Worm (Caenorhabditis elegans): Measurements from ENCODE around the gene F41G3.19.

The F41G3.19 gene

DNA sequence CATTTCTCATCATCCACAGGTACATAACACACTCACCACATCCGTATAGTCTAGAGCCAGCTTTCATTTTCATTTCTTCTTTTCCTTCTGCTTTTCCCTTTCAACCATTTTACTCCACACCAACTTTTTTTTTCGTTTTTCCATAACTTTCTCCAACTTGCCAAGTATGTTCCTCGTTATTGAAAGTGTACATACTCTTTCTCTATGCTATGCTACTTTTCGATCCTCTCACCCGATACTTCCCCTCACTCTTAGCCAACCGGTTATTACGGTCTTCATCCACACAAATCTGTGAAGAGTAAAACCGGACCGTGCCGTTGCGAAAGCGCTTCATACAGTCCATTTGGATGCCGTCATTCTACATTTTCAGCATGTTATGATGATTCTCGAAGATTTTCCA is 40.0 kb upstream of the F41G3.19 start, which contains the start of gene T13C2.2:
Gene T13C2.2 (plus strand): TSS at position 301 of the 400 bp plus-strand sequence.
- TF ChIP-seq gmeb-1 (tag; optimal IDR thresholded peaks at IDR 0.05): no peak
- TF ChIP-seq snpc-4 (tag; optimal IDR thresholded peaks at IDR 0.05): no peak
- TF ChIP-seq blmp-1 (tag; optimal IDR thresholded peaks at IDR 0.05; ENCODE audit: insufficient read depth): no peak
- TF ChIP-seq mbf-1 (tag; optimal IDR thresholded peaks at IDR 0.05): no peak
- TF ChIP-seq ZK546.5 (tag; optimal IDR thresholded peaks at IDR 0.05): no peak
- TF ChIP-seq sma-3 (GFP tag; optimal IDR thresholded peaks at IDR 0.05): no peak
- TF ChIP-seq mab-5 (tag; optimal IDR thresholded peaks at IDR 0.05): no peak
- no peak for TF ChIP-seq unc-62 (GFP tag; optimal IDR thresholded peaks at IDR 0.05)
- no peak for TF ChIP-seq ceh-82 (tag; optimal IDR thresholded peaks at IDR 0.05)
- no peak for TF ChIP-seq unc-39 (tag; optimal IDR thresholded peaks at IDR 0.05)
- no peak for TF ChIP-seq ztf-11 (tag; optimal IDR thresholded peaks at IDR 0.05)
- TF ChIP-seq elt-1 (tag; optimal IDR thresholded peaks at IDR 0.05): no peak
- no peak for TF ChIP-seq R02D3.7 (tag; optimal IDR thresholded peaks at IDR 0.05)
- no peak for TF ChIP-seq lin-39 (tag; optimal IDR thresholded peaks at IDR 0.05)

DNA sequence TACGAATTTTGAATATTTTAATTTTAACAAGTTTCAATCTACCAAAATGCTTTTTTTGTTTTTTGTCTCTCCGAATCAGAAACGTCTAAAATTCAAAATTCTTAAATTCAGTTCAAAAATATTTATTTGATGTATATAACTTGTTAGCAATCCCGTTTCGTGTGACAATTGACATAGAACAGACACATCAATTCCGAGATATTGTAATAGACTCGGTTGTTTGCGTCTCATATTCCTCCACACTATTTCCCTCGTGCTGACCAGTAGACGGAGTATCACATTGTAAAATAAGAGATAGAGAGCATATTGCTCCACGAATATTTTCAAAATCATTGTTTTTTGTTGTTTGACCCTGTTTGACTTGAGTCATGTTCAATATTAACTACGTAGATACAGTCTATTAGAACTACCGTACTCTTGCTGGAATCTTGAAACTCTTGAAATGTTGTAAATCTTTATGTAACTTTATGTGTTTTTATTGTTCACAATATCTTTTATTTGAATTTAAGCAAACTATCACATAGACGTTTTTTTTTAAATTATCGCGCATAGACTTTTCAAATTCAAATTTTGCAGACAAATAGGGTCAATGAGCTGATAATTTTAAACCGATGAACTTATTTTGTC is 36.9 kb upstream of the F41G3.19 start, which contains the start of gene T13C2.3:
Gene T13C2.3 (plus strand): TSS at position 577 of the 627 bp plus-strand sequence.
- no peak for TF ChIP-seq unc-62 (GFP tag; optimal IDR thresholded peaks at IDR 0.05)
- TF ChIP-seq ZK546.5 (tag; optimal IDR thresholded peaks at IDR 0.05): no peak
- TF ChIP-seq dmd-4 (tag; optimal IDR thresholded peaks at IDR 0.05): no peak
- no peak for TF ChIP-seq nhr-25 (tag; optimal IDR thresholded peaks at IDR 0.05)
- no peak for TF ChIP-seq peb-1 (tag; optimal IDR thresholded peaks at IDR 0.05)
- TF ChIP-seq C34F6.9 (tag; optimal IDR thresholded peaks at IDR 0.05): no peak
- no peak for TF ChIP-seq nhr-129 (tag; optimal IDR thresholded peaks at IDR 0.05)
- no peak for TF ChIP-seq zag-1 (tag; optimal IDR thresholded peaks at IDR 0.05)
- TF ChIP-seq ztf-1 (GFP tag; conservative IDR thresholded peaks at IDR 0.05): no peak
- no peak for TF ChIP-seq ama-1 (optimal IDR thresholded peaks at IDR 0.05)
- no peak for TF ChIP-seq ztf-11 (tag; optimal IDR thresholded peaks at IDR 0.05)
- no peak for TF ChIP-seq nhr-77 (tag; optimal IDR thresholded peaks at IDR 0.05)
- TF ChIP-seq gmeb-1 (tag; optimal IDR thresholded peaks at IDR 0.05): no peak
- no peak for TF ChIP-seq R02D3.7 (tag; optimal IDR thresholded peaks at IDR 0.05)
- no peak for TF ChIP-seq lsy-2 (tag; optimal IDR thresholded peaks at IDR 0.05)
- no peak for TF ChIP-seq blmp-1 (tag; optimal IDR thresholded peaks at IDR 0.05; ENCODE audit: insufficient read depth)

DNA sequence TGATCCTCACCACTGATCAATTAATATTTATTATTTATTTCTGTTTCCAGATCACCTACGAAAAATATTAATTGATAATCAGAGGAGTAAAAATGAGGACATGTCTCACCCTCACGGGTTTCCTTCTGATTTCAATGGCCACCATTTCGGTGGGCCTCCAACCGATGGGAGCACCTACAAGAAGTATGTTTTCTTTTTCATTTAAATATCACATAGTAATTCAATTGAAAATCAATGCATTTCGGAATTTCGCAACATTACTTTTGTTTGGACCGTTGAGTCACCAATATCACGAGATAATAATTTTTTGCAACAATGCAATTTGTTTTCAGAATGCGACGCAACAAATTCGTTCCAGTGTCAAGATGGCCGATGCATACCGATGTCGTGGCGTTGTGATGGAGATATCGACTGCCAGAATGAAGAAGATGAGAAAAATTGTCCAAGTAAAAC is 31.5 kb upstream of the F41G3.19 start, which contains the start of gene gldi-2:
Gene gldi-2 (plus strand): TSS at position 51 of the 453 bp plus-strand sequence.
- no peak for TF ChIP-seq nhr-11 (tag; optimal IDR thresholded peaks at IDR 0.05)
- TF ChIP-seq ZK546.5 (tag; optimal IDR thresholded peaks at IDR 0.05): no peak
- no peak for TF ChIP-seq elt-3 (tag; optimal IDR thresholded peaks at IDR 0.05)
- no peak for TF ChIP-seq peb-1 (tag; optimal IDR thresholded peaks at IDR 0.05)

DNA sequence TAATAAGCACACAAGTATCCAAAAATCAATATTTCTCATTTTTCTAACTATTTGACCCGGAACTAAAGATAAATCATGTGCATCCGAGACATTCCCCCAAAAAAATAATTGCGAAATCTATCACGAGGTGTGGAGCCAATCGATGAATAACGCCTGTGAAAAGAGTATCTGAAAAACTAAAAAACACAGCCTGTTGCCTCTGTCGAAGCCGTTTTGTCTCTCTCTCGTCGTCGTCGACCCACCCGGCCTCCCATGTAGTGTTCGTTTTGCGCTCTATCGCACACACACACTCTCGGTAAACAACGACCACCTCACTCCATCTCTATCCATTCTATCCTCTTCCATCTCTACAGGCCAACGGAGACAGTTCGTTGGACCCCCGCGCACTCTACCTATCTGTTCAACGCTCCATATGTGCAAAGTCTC is 30.8 kb upstream of the F41G3.19 start:
- TF ChIP-seq elt-1 (tag; optimal IDR thresholded peaks at IDR 0.05) (no peak), C34F6.9 (tag; optimal IDR thresholded peaks at IDR 0.05) (peak; percentile 96), blmp-1 (tag; optimal IDR thresholded peaks at IDR 0.05; ENCODE audit: insufficient read depth) (peak; percentile 3), snpc-4 (tag; optimal IDR thresholded peaks at IDR 0.05) (no peak), nhr-23 (tag; optimal IDR thresholded peaks at IDR 0.05) (no peak), ama-1 (optimal IDR thresholded peaks at IDR 0.05) (no peak), aly-2 (tag; optimal IDR thresholded peaks at IDR 0.05) (no peak), mab-5 (tag; optimal IDR thresholded peaks at IDR 0.05) (peak; percentile 5), lin-13 (GFP tag; optimal IDR thresholded peaks at IDR 0.05) (no peak), nhr-11 (tag; optimal IDR thresholded peaks at IDR 0.05) (no peak), nhr-21 (tag; optimal IDR thresholded peaks at IDR 0.05) (no peak), zag-1 (tag; optimal IDR thresholded peaks at IDR 0.05) (no peak), sma-9 (GFP tag; optimal IDR thresholded peaks at IDR 0.05) (peak; percentile 61), sma-9 (tag; optimal IDR thresholded peaks at IDR 0.05) (no peak), ceh-82 (tag; optimal IDR thresholded peaks at IDR 0.05) (no peak), skn-1 (tag; optimal IDR thresholded peaks at IDR 0.05) (no peak), nhr-77 (tag; optimal IDR thresholded peaks at IDR 0.05) (no peak), fos-1 (tag; optimal IDR thresholded peaks at IDR 0.05) (peak; percentile 8), Y55F3AM.14 (GFP tag; optimal IDR thresholded peaks at IDR 0.05) (no peak), sma-3 (GFP tag; optimal IDR thresholded peaks at IDR 0.05) (peak; percentile 22), unc-39 (tag; optimal IDR thresholded peaks at IDR 0.05) (no peak), F13H6.1 (tag; optimal IDR thresholded peaks at IDR 0.05) (peak; percentile 39), nhr-12 (tag; optimal IDR thresholded peaks at IDR 0.05) (no peak), unc-55 (GFP tag; optimal IDR thresholded peaks at IDR 0.05) (peak; percentile 79), nhr-10 (tag; optimal IDR thresholded peaks at IDR 0.05) (no peak), sem-4 (tag; optimal IDR thresholded peaks at IDR 0.05) (no peak), ztf-1 (GFP tag; conservative IDR thresholded peaks at IDR 0.05) (no peak), mbf-1 (tag; optimal IDR thresholded peaks at IDR 0.05) (no peak), nhr-129 (tag; optimal IDR thresholded peaks at IDR 0.05) (peak; percentile 71), nhr-25 (tag; optimal IDR thresholded peaks at IDR 0.05) (peak; percentile 59), ztf-4 (tag; optimal IDR thresholded peaks at IDR 0.05) (peak; percentile 48), lin-39 (tag; optimal IDR thresholded peaks at IDR 0.05) (no peak), ztf-11 (tag; optimal IDR thresholded peaks at IDR 0.05) (no peak), R02D3.7 (tag; optimal IDR thresholded peaks at IDR 0.05) (no peak), gmeb-1 (tag; optimal IDR thresholded peaks at IDR 0.05) (no peak), dmd-4 (tag; optimal IDR thresholded peaks at IDR 0.05) (no peak), nhr-237 (tag; optimal IDR thresholded peaks at IDR 0.05) (no peak), ceh-16 (tag; optimal IDR thresholded peaks at IDR 0.05) (no peak)
